Worm (Caenorhabditis elegans): Measurements from ENCODE around the gene pbs-1.

pbs-1 gene

DNA sequence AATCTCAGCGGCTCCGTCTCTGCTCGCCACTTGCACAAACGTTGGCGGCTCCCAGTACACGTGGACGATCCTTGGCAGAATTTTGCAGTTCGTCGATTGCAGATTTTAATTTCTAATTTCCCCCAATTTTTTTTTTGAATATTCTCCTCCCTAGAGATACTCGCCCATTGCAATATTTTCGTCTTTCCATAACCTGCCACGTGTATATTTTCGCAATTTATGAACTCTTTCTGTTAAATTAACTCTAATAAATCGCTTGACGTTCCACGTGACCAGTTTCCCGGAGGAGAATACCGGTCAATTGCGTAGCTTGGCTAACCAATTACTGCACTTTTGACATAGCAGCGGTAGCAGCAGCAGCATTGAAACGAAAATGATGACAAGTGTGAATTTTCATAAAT lies 1.1 kb downstream of the pbs-1 start (continued):
- 0 out of 2 replicates have a peak, but pooled peaks have one; percentile 16 for TF ChIP-seq aptf-3 (GFP tag; IDR thresholded peaks at IDR 0.05)
- TF ChIP-seq Y79H2A.3 (GFP tag; conservative IDR thresholded peaks at IDR 0.05) = peak; percentile 87
- peak; percentile 18 for TF ChIP-seq attf-5 (GFP tag; optimal IDR thresholded peaks at IDR 0.05)
- TF ChIP-seq ZK185.1 (tag; optimal IDR thresholded peaks at IDR 0.05; ENCODE audit: poor library complexity, severe bottlenecking) = no peak
- no peak for TF ChIP-seq F23B12.7 (tag; optimal IDR thresholded peaks at IDR 0.05; ENCODE audit: insufficient read depth)
- TF ChIP-seq lin-35 (GFP tag; optimal IDR thresholded peaks at IDR 0.05) = no peak
- 0 out of 2 replicates have a peak, but pooled peaks have one; percentile 65 for TF ChIP-seq Y53G8AR.9 (GFP tag; conservative IDR thresholded peaks at IDR 0.05)
- no peak for TF ChIP-seq sea-2 (GFP tag; IDR thresholded peaks at IDR 0.05)
- peak; percentile 64; the same call in 1 of the 2 replicates for TF ChIP-seq lin-26 (GFP tag; IDR thresholded peaks at IDR 0.05)
- TF ChIP-seq mcd-1 (GFP tag; IDR thresholded peaks at IDR 0.05) = no peak; the same call in 1 of the 2 replicates
- peak; percentile 15 for TF ChIP-seq snpc-3.4 (tag; optimal IDR thresholded peaks at IDR 0.05)
- no peak for TF ChIP-seq nfya-2 (GFP tag; IDR thresholded peaks at IDR 0.05)
- no peak for TF ChIP-seq gei-17 (GFP tag; optimal IDR thresholded peaks at IDR 0.05)
- peak; percentile 40 for TF ChIP-seq F33H1.4 (GFP tag; IDR thresholded peaks at IDR 0.05)
- peak; percentile 81 for TF ChIP-seq F49E8.2 (tag; optimal IDR thresholded peaks at IDR 0.05; ENCODE audit: insufficient read depth)
- TF ChIP-seq ceh-58 (GFP tag; IDR thresholded peaks at IDR 0.05) = no peak
- peak; percentile 67 for TF ChIP-seq hsf-1 (GFP tag; IDR thresholded peaks at IDR 0.05)
- peak; percentile 61; the same call in 1 of the 2 replicates for TF ChIP-seq Y95B8A.8 (GFP tag; IDR thresholded peaks at IDR 0.05)
- TF ChIP-seq lsy-27 (tag; optimal IDR thresholded peaks at IDR 0.05; ENCODE audit: borderline replicate concordance, insufficient read depth) = no peak
- TF ChIP-seq nhr-120 (GFP tag; IDR thresholded peaks at IDR 0.05) = no peak
- no peak for TF ChIP-seq egrh-3 (GFP tag; IDR thresholded peaks at IDR 0.05)
- TF ChIP-seq ets-4 (GFP tag; optimal IDR thresholded peaks at IDR 0.05) = no peak
- TF ChIP-seq nhr-80 (tag; optimal IDR thresholded peaks at IDR 0.05) = no peak
- no peak for TF ChIP-seq nhr-27 (tag; optimal IDR thresholded peaks at IDR 0.05)
- peak; percentile 4; the same call in 1 of the 2 replicates for TF ChIP-seq ztf-28 (GFP tag; IDR thresholded peaks at IDR 0.05)
- 0 out of 2 replicates have a peak, but pooled peaks have one; percentile 36 for TF ChIP-seq hmg-20 (GFP tag; IDR thresholded peaks at IDR 0.05)
- peak; percentile 60 for TF ChIP-seq athp-1 (tag; optimal IDR thresholded peaks at IDR 0.05)
- no peak for TF ChIP-seq T07F8.4 (tag; optimal IDR thresholded peaks at IDR 0.05)
- TF ChIP-seq K12H6.12 (tag; optimal IDR thresholded peaks at IDR 0.05) = no peak
- TF ChIP-seq lsl-1 (GFP tag; optimal IDR thresholded peaks at IDR 0.05) = no peak
- TF ChIP-seq ztf-22 (GFP tag; optimal IDR thresholded peaks at IDR 0.05) = no peak
- no peak for TF ChIP-seq bed-2 (GFP tag; IDR thresholded peaks at IDR 0.05)

- no peak for TF ChIP-seq cebp-2 (GFP tag; IDR thresholded peaks at IDR 0.05)
- no peak for TF ChIP-seq sdz-38 (tag; optimal IDR thresholded peaks at IDR 0.05)
- no peak for TF ChIP-seq mcd-1 (GFP tag; IDR thresholded peaks at IDR 0.05)
- no peak for TF ChIP-seq B0019.2 (GFP tag; conservative IDR thresholded peaks at IDR 0.05)
- no peak for TF ChIP-seq akir-1 (GFP tag; optimal IDR thresholded peaks at IDR 0.05)
- TF ChIP-seq madf-8 (GFP tag; conservative IDR thresholded peaks at IDR 0.05) = peak; percentile 35; the same call in 1 of the 2 replicates
- no peak for TF ChIP-seq F22D6.2 (tag; optimal IDR thresholded peaks at IDR 0.05)
- no peak for TF ChIP-seq egl-18 (GFP tag; IDR thresholded peaks at IDR 0.05)
- peak; percentile 23 for TF ChIP-seq efl-1 (GFP tag; optimal IDR thresholded peaks at IDR 0.05)
- TF ChIP-seq dpl-1 (GFP tag; optimal IDR thresholded peaks at IDR 0.05) = no peak
- no peak for TF ChIP-seq C17E4.6 (GFP tag; IDR thresholded peaks at IDR 0.05)
- TF ChIP-seq madf-3 (GFP tag; IDR thresholded peaks at IDR 0.05) = no peak
- peak; percentile 51 for TF ChIP-seq xnd-1 (tag; optimal IDR thresholded peaks at IDR 0.05)
- peak; percentile 32; the same call in 1 of the 2 replicates for TF ChIP-seq D2030.7 (GFP tag; IDR thresholded peaks at IDR 0.05)
- TF ChIP-seq ztf-18 (tag; optimal IDR thresholded peaks at IDR 0.05) = no peak
- TF ChIP-seq zfh-2 (GFP tag; conservative IDR thresholded peaks at IDR 0.05) = no peak
- peak; percentile 77 for TF ChIP-seq F33H1.4 (GFP tag; IDR thresholded peaks at IDR 0.05)
- peak; percentile 92 for TF ChIP-seq lsl-1 (GFP tag; optimal IDR thresholded peaks at IDR 0.05)
- TF ChIP-seq ceh-91 (GFP tag; IDR thresholded peaks at IDR 0.05) = peak; percentile 46; the same call in 1 of the 2 replicates
- TF ChIP-seq K12H6.12 (tag; optimal IDR thresholded peaks at IDR 0.05) = no peak
- TF ChIP-seq tbp1 (GFP tag; optimal IDR thresholded peaks at IDR 0.05) = no peak
These were observed 1.6 kb downstream of the pbs-1 start for ce11 chrIV:1707960-1708359.

Data from whole organism, young adult.